Fruit fly (Drosophila melanogaster) whole organism, prepupa: ENCODE data around the gene CG5704.

Experiments
- CG10631 ChIP-seq: fragments of 200-800 bp; sonication (Bioruptor generic); optimal IDR thresholded peaks from 2 replicates; lab custom pipeline; 2016; ENCODE audit warnings: missing biosample characterization, missing genetic modification characterization
- CG10669 ChIP-seq: fragments of 200-800 bp; sonication (Bioruptor generic); optimal IDR thresholded peaks from 3 replicates; lab custom pipeline; 2018; ENCODE audit warnings: missing biosample characterization, mild to moderate bottlenecking, missing genetic modification characterization, moderate library complexity
- CG11294 ChIP-seq: fragments of 200-800 bp; sonication (Bioruptor generic); IDR thresholded peaks from 2 replicates; pipeline ENCODE4 v1.3.6; 2022; ENCODE audit warnings: missing biosample characterization, missing genetic modification characterization
- CG11762 ChIP-seq: fragments of 200-800 bp; sonication (Bioruptor generic); optimal IDR thresholded peaks from 3 replicates; lab custom pipeline; 2016; ENCODE audit warnings: missing biosample characterization, missing genetic modification characterization; ENCODE audit not compliant: insufficient read depth
- CG11902 ChIP-seq: fragments of 200-800 bp; sonication (Bioruptor generic); optimal IDR thresholded peaks from 3 replicates; lab custom pipeline; 2016; ENCODE audit warnings: missing biosample characterization, missing genetic modification characterization
- CG15336 ChIP-seq: fragments of 200-800 bp; sonication (Bioruptor generic); IDR thresholded peaks from 2 replicates; pipeline ENCODE4 v1.3.6; 2022; ENCODE audit warnings: missing biosample characterization, missing genetic modification characterization
- CG16779 ChIP-seq: fragments of 200-800 bp; sonication (Bioruptor generic); optimal IDR thresholded peaks from 3 replicates; lab custom pipeline; 2017; ENCODE audit warnings: missing biosample characterization, mild to moderate bottlenecking, missing genetic modification characterization
- CG3032 ChIP-seq: fragments of 200-800 bp; optimal IDR thresholded peaks from 2 replicates; lab custom pipeline; 2019; ENCODE audit warnings: missing biosample characterization, mild to moderate bottlenecking, missing genetic modification characterization, moderate library complexity
- CG31627 ChIP-seq: fragments of 200-800 bp; sonication (Bioruptor generic); optimal IDR thresholded peaks from 3 replicates; lab custom pipeline; 2016; ENCODE audit warnings: missing biosample characterization, missing genetic modification characterization
- CG32006 ChIP-seq: fragments of 200-800 bp; sonication (Bioruptor generic); optimal IDR thresholded peaks from 3 replicates; lab custom pipeline; 2017; ENCODE audit warnings: missing biosample characterization, mild to moderate bottlenecking, missing genetic modification characterization
- CG34406 ChIP-seq: fragments of 200-800 bp; sonication (Bioruptor generic); optimal IDR thresholded peaks from 3 replicates; lab custom pipeline; 2016; ENCODE audit warnings: missing biosample characterization, missing genetic modification characterization
- CG3919 ChIP-seq: fragments of 200-800 bp; sonication (Bioruptor generic); optimal IDR thresholded peaks from 3 replicates; lab custom pipeline; 2016; ENCODE audit warnings: missing biosample characterization, missing genetic modification characterization
- CG4318 ChIP-seq: fragments of 200-800 bp; sonication (Bioruptor generic); optimal IDR thresholded peaks from 3 replicates; lab custom pipeline; 2017; ENCODE audit warnings: missing biosample characterization, mild to moderate bottlenecking, missing genetic modification characterization
- CG6163 ChIP-seq: fragments of 200-800 bp; sonication (Bioruptor generic); IDR thresholded peaks from 3 replicates; pipeline ENCODE4 v1.3.6; 2022; ENCODE audit warnings: missing biosample characterization, missing genetic modification characterization
- CG6792 ChIP-seq: fragments of 200-800 bp; sonication (Bioruptor generic); optimal IDR thresholded peaks from 3 replicates; lab custom pipeline; 2016; ENCODE audit warnings: missing biosample characterization, missing genetic modification characterization
- CG6808 ChIP-seq: fragments of 200-800 bp; sonication (Bioruptor generic); optimal IDR thresholded peaks from 3 replicates; lab custom pipeline; 2017; ENCODE audit warnings: missing biosample characterization, missing genetic modification characterization, mild to moderate bottlenecking, moderate library complexity, missing genetic modification reagents
- CG6854 ChIP-seq: fragments of 200-800 bp; sonication (Bioruptor generic); optimal IDR thresholded peaks from 2 replicates; lab custom pipeline; 2017; ENCODE audit warnings: missing biosample characterization, mild to moderate bottlenecking, missing genetic modification characterization
- CG7368 ChIP-seq: fragments of 200-800 bp; sonication (Bioruptor generic); optimal IDR thresholded peaks from 3 replicates; lab custom pipeline; 2016; ENCODE audit warnings: missing biosample characterization, missing genetic modification characterization
- CG8119 ChIP-seq: fragments of 200-800 bp; sonication (Bioruptor generic); IDR thresholded peaks from 3 replicates; pipeline ENCODE4 v1.3.6; 2022; ENCODE audit warnings: missing biosample characterization, missing genetic modification characterization
- CG8319 ChIP-seq: fragments of 200-800 bp; sonication (Bioruptor generic); optimal IDR thresholded peaks from 3 replicates; lab custom pipeline; 2016; ENCODE audit warnings: missing biosample characterization, missing genetic modification characterization
- CG8632 ChIP-seq: fragments of 200-800 bp; sonication (Bioruptor generic); optimal IDR thresholded peaks from 3 replicates; lab custom pipeline; 2016; ENCODE audit warnings: missing biosample characterization, missing genetic modification characterization
- CG9139 ChIP-seq: fragments of 200-800 bp; sonication (Bioruptor generic); optimal IDR thresholded peaks from 3 replicates; lab custom pipeline; 2017; ENCODE audit warnings: missing biosample characterization, mild to moderate bottlenecking, missing genetic modification characterization
- Eip75B ChIP-seq: fragments of 200-800 bp; sonication (Bioruptor generic); optimal IDR thresholded peaks from 3 replicates; lab custom pipeline; 2016; ENCODE audit warnings: missing biosample characterization, missing genetic modification characterization
- Eip78C ChIP-seq: fragments of 200-800 bp; sonication (Bioruptor generic); peaks from one replicate; lab custom pipeline; 2016; ENCODE audit warnings: missing biosample characterization, missing genetic modification characterization
- Eip93F ChIP-seq: fragments of 200-800 bp; sonication (Bioruptor generic); optimal IDR thresholded peaks from 2 replicates; lab custom pipeline; 2016; ENCODE audit warnings: missing biosample characterization, mild to moderate bottlenecking, missing genetic modification characterization
- Ets21C ChIP-seq: fragments of 200-800 bp; sonication (Bioruptor generic); optimal IDR thresholded peaks from 3 replicates; lab custom pipeline; 2016; ENCODE audit warnings: missing biosample characterization, missing genetic modification characterization
- Ets96B ChIP-seq: fragments of 200-800 bp; optimal IDR thresholded peaks from 2 replicates; lab custom pipeline; 2019; ENCODE audit warnings: missing biosample characterization, mild to moderate bottlenecking, missing genetic modification characterization, moderate library complexity
- Gug ChIP-seq: fragments of 200-800 bp; sonication (Bioruptor generic); IDR thresholded peaks from 2 replicates; pipeline ENCODE4 v1.3.6; 2022; ENCODE audit warnings: missing biosample characterization, missing genetic modification characterization
- Hr38 ChIP-seq: sonication (Bioruptor generic); optimal IDR thresholded peaks from 2 replicates; lab custom pipeline; 2016; ENCODE audit warnings: missing biosample characterization, missing genetic modification characterization
- Hr39 ChIP-seq: fragments of 200-800 bp; sonication (Bioruptor generic); optimal IDR thresholded peaks from 2 replicates; lab custom pipeline; 2016; ENCODE audit warnings: missing biosample characterization, missing genetic modification characterization
- Hr4 ChIP-seq: fragments of 200-800 bp; sonication (Bioruptor generic); optimal IDR thresholded peaks from 3 replicates; lab custom pipeline; 2016; ENCODE audit warnings: missing biosample characterization, missing genetic modification characterization
- Lpt ChIP-seq: fragments of 200-800 bp; sonication (Bioruptor generic); optimal IDR thresholded peaks from 3 replicates; lab custom pipeline; 2016; ENCODE audit warnings: missing biosample characterization, missing genetic modification characterization
- Met ChIP-seq: fragments of 200-800 bp; sonication (Bioruptor generic); optimal IDR thresholded peaks from 3 replicates; lab custom pipeline; 2016; ENCODE audit warnings: missing biosample characterization, missing genetic modification characterization
- OdsH ChIP-seq: fragments of 200-800 bp; sonication (Bioruptor generic); optimal IDR thresholded peaks from 3 replicates; lab custom pipeline; 2016; ENCODE audit warnings: missing biosample characterization, missing genetic modification characterization
- Smox ChIP-seq: fragments of 200-800 bp; sonication (Bioruptor generic); optimal IDR thresholded peaks from 3 replicates; lab custom pipeline; 2016; ENCODE audit warnings: missing biosample characterization, missing genetic modification characterization
- Sox102F ChIP-seq: fragments of 200-800 bp; sonication (Bioruptor generic); optimal IDR thresholded peaks from 2 replicates; lab custom pipeline; 2016; ENCODE audit warnings: missing biosample characterization, mild to moderate bottlenecking, missing genetic modification characterization
- achi ChIP-seq: fragments of 200-800 bp; sonication (Bioruptor generic); optimal IDR thresholded peaks from 3 replicates; lab custom pipeline; 2016; ENCODE audit warnings: missing biosample characterization, missing genetic modification characterization
- acj6 ChIP-seq: fragments of 200-800 bp; sonication (Bioruptor generic); optimal IDR thresholded peaks from 3 replicates; lab custom pipeline; 2016; ENCODE audit warnings: missing biosample characterization, missing genetic modification characterization
- cyc ChIP-seq: fragments of 200-800 bp; sonication (Bioruptor generic); optimal IDR thresholded peaks from 3 replicates; lab custom pipeline; 2016; ENCODE audit warnings: missing biosample characterization, missing genetic modification characterization
- dac ChIP-seq: fragments of 200-800 bp; sonication (Bioruptor generic); optimal IDR thresholded peaks from 2 replicates; lab custom pipeline; 2017; ENCODE audit warnings: missing biosample characterization, mild to moderate bottlenecking, missing genetic modification characterization
- eg ChIP-seq: fragments of 200-800 bp; sonication (Bioruptor generic); IDR thresholded peaks from 3 replicates; pipeline ENCODE4 v1.3.6; 2022; ENCODE audit warnings: missing biosample characterization, missing genetic modification characterization
- esn ChIP-seq: fragments of 200-800 bp; sonication (Bioruptor generic); optimal IDR thresholded peaks from 2 replicates; lab custom pipeline; 2016; ENCODE audit warnings: missing biosample characterization, mild to moderate bottlenecking, missing genetic modification characterization, moderate library complexity
- fd59A ChIP-seq: fragments of 200-800 bp; sonication (Bioruptor generic); optimal IDR thresholded peaks from 2 replicates; lab custom pipeline; 2017; ENCODE audit warnings: missing biosample characterization, mild to moderate bottlenecking, missing genetic modification characterization, missing genetic modification reagents
- fd85E ChIP-seq: fragments of 200-800 bp; sonication (Bioruptor generic); optimal IDR thresholded peaks from 3 replicates; lab custom pipeline; 2016; ENCODE audit warnings: missing biosample characterization, missing genetic modification characterization
- fkh ChIP-seq: fragments of 200-800 bp; sonication (Bioruptor generic); optimal IDR thresholded peaks from 3 replicates; lab custom pipeline; 2017; ENCODE audit warnings: missing biosample characterization, mild to moderate bottlenecking, missing genetic modification characterization, moderate library complexity
- lz ChIP-seq: fragments of 200-800 bp; sonication (Bioruptor generic); optimal IDR thresholded peaks from 3 replicates; lab custom pipeline; 2016; ENCODE audit warnings: missing biosample characterization, missing genetic modification characterization
- pdm3 ChIP-seq: fragments of 200-800 bp; sonication (Bioruptor generic); optimal IDR thresholded peaks from 3 replicates; lab custom pipeline; 2016; ENCODE audit warnings: missing biosample characterization, missing genetic modification characterization
- salr ChIP-seq, 2 experiments: fragments of 200-800 bp; sonication (Bioruptor generic); optimal IDR thresholded peaks; 3 replicates each; lab custom pipeline; 2016 to 2018; ENCODE audit warnings: missing biosample characterization in 2 of 2, missing genetic modification characterization in 2 of 2, mild to moderate bottlenecking in 1 of 2
- spab ChIP-seq: fragments of 200-800 bp; sonication (Bioruptor generic); optimal IDR thresholded peaks from 2 replicates; lab custom pipeline; 2017; ENCODE audit warnings: missing biosample characterization, mild to moderate bottlenecking, missing genetic modification characterization, missing genetic modification reagents
- ss ChIP-seq, 2 experiments: fragments of 200-800 bp; sonication (Bioruptor generic); optimal IDR thresholded peaks; 2 replicates in 1 of 2; 3 replicates in 1 of 2; lab custom pipeline; 2017 to 2018; ENCODE audit warnings: mild to moderate bottlenecking in 2 of 2, missing biosample characterization in 2 of 2, missing genetic modification characterization in 2 of 2, moderate library complexity in 1 of 2
- svp ChIP-seq: fragments of 200-800 bp; sonication (Bioruptor generic); peaks from one replicate; lab custom pipeline; 2016; ENCODE audit warnings: missing biosample characterization, missing genetic modification characterization
- topi ChIP-seq: fragments of 200-800 bp; sonication (Bioruptor generic); optimal IDR thresholded peaks from 3 replicates; lab custom pipeline; 2016; ENCODE audit warnings: missing biosample characterization, missing genetic modification characterization
- vri ChIP-seq: fragments of 200-800 bp; sonication (Bioruptor generic); optimal IDR thresholded peaks from 3 replicates; lab custom pipeline; 2016; ENCODE audit warnings: missing biosample characterization, mild to moderate bottlenecking, missing genetic modification characterization

CG5704 gene

DNA sequence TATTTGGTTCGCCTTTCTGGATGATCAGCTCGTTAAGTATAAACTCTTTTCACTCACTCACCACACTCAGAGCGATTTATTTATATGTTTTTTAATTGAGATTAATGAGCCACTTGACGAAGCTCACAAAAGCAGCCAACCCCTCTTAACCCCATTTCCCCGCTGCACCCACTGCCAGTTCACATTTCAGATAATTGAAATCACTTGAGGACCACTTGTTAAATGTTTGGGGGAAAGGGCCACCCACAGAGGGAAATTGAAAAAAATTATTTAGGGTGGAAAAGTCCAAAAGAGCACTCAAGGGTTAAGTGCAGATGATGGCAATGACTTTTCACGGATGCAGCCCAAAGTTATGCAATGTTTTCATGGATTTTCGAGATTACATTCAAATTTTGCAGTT is 18.0 kb downstream of the CG5704 start:
- peak; percentile 18 for TF ChIP-seq CG6792 (GFP tag; lab: Kevin White, UChicago)
- TF ChIP-seq Eip75B (GFP tag; lab: Kevin White, UChicago), result no peak
- peak; percentile 25 for TF ChIP-seq lz
- peak; percentile 31 for TF ChIP-seq cyc (GFP tag; lab: Kevin White, UChicago)
- TF ChIP-seq dac (GFP tag; lab: Kevin White, UChicago), result no peak
- TF ChIP-seq CG16779 (tag; lab: Kevin White, UChicago), result no peak
- TF ChIP-seq Hr39 (GFP tag; lab: Kevin White, UChicago), result peak; percentile 55
- TF ChIP-seq OdsH, result peak; percentile 63
- no peak for TF ChIP-seq CG11762 (GFP tag; lab: Kevin White, UChicago)
- peak; percentile 55 for TF ChIP-seq CG31627
- no peak for TF ChIP-seq CG9139 (GFP tag; lab: Kevin White, UChicago)
- TF ChIP-seq Hr4 (GFP tag; lab: Kevin White, UChicago), result peak; percentile 46
- no peak for TF ChIP-seq Eip93F
- TF ChIP-seq spab (GFP tag; lab: Kevin White, UChicago), result no peak
- peak; percentile 70 for TF ChIP-seq svp (GFP tag; lab: Kevin White, UChicago)
- TF ChIP-seq vri, result peak; percentile 4
- TF ChIP-seq pdm3, result peak; percentile 71
- TF ChIP-seq salr (GFP tag; optimal IDR thresholded peaks at IDR 0.05; lab: Kevin White, UChicago), result peak; percentile 12 to 40
- TF ChIP-seq CG34406 (GFP tag; lab: Kevin White, UChicago), result peak; percentile 21
- TF ChIP-seq CG11294 (GFP tag; lab: Robert Waterston, UW), result no peak
- no peak for TF ChIP-seq fd59A (GFP tag; lab: Kevin White, UChicago)
- no peak for TF ChIP-seq Gug (GFP tag; lab: Robert Waterston, UW)
- TF ChIP-seq Eip78C (GFP tag; lab: Kevin White, UChicago), result peak; percentile 82
- TF ChIP-seq Smox, result peak; percentile 58
- TF ChIP-seq CG6163, result peak; percentile 62
- TF ChIP-seq CG32006 (GFP tag; lab: Kevin White, UChicago), result peak; percentile 54
- peak; percentile 3 for TF ChIP-seq CG11902 (GFP tag; lab: Kevin White, UChicago)
- TF ChIP-seq CG3032 (tag; lab: Kevin White, UChicago), result peak; percentile 32
- TF ChIP-seq esn (GFP tag; lab: Kevin White, UChicago), result peak; percentile 53
- peak; percentile 64 for TF ChIP-seq acj6
- peak; percentile 59 for TF ChIP-seq Sox102F (GFP tag; lab: Kevin White, UChicago)
- TF ChIP-seq Ets21C (GFP tag; lab: Kevin White, UChicago), result peak; percentile 23
- peak; percentile 23 for TF ChIP-seq achi
- TF ChIP-seq topi (GFP tag; lab: Kevin White, UChicago), result peak; percentile 47
- TF ChIP-seq CG4318 (GFP tag; lab: Kevin White, UChicago), result no peak
- TF ChIP-seq ss (GFP tag; optimal IDR thresholded peaks at IDR 0.05; lab: Kevin White, UChicago), result no peak
- peak; percentile 50 for TF ChIP-seq CG15336 (GFP tag; lab: Robert Waterston, UW)
- peak; percentile 14 for TF ChIP-seq Lpt (GFP tag; lab: Kevin White, UChicago)
- TF ChIP-seq eg, result no peak
- no peak for TF ChIP-seq Hr38 (GFP tag; lab: Kevin White, UChicago)
- no peak for TF ChIP-seq fd85E (GFP tag; lab: Kevin White, UChicago)
- peak; percentile 57 for TF ChIP-seq Met (GFP tag; lab: Kevin White, UChicago)
- TF ChIP-seq Ets96B, result peak; percentile 19
- peak; percentile 47 for TF ChIP-seq CG3919 (GFP tag; lab: Kevin White, UChicago)
- TF ChIP-seq CG8319 (GFP tag; lab: Kevin White, UChicago), result no peak
- TF ChIP-seq CG6854 (GFP tag; lab: Kevin White, UChicago), result no peak
- TF ChIP-seq CG6808, result no peak
- peak; percentile 32 for TF ChIP-seq CG10669
- TF ChIP-seq CG7368 (GFP tag; lab: Kevin White, UChicago), result peak; percentile 42
- TF ChIP-seq CG8119 (GFP tag; lab: Robert Waterston, UW), result no peak
- no peak for TF ChIP-seq CG8632 (GFP tag; lab: Kevin White, UChicago)
- no peak for TF ChIP-seq fkh (GFP tag; lab: Kevin White, UChicago)
- TF ChIP-seq CG10631 (GFP tag; lab: Kevin White, UChicago), result peak; percentile 43
